Comparison of ENCODE assay signal across 3 fruit fly cellular contexts in genomic region chr2L:19327828-19328227, dm6.
A peak's percentile ranks its signal among the peaks of the same experiment; 100 is the strongest.
TF ChIP-seq lines count a peak whose summit lies in the region.

No protein-coding gene starts in this region.

TF ChIP-seq in whole organism, prepupa, 60 proteins besides CTCF, POLR2A, EP300 and RAD21 (continues in another document):
- TF ChIP-seq Met (GFP tag; optimal IDR thresholded peaks at IDR 0.05; lab: Kevin White, UChicago) (peak; percentile 45), CG16779 (tag; optimal IDR thresholded peaks at IDR 0.05; lab: Kevin White, UChicago) (no peak), CG9139 (GFP tag; optimal IDR thresholded peaks at IDR 0.05; lab: Kevin White, UChicago) (no peak), CG3032 (tag; optimal IDR thresholded peaks at IDR 0.05; lab: Kevin White, UChicago) (peak; percentile 38), dsx (GFP tag; optimal IDR thresholded peaks at IDR 0.05; lab: Kevin White, UChicago; ENCODE audit: poor library complexity, severe bottlenecking) (no peak), Ets96B (tag; optimal IDR thresholded peaks at IDR 0.05; lab: Kevin White, UChicago) (no peak), Eip75B (GFP tag; optimal IDR thresholded peaks at IDR 0.05; lab: Kevin White, UChicago) (peak; percentile 44), Smox (GFP tag; optimal IDR thresholded peaks at IDR 0.05; lab: Kevin White, UChicago) (peak; percentile 42), CG8319 (GFP tag; optimal IDR thresholded peaks at IDR 0.05; lab: Kevin White, UChicago) (no peak), topi (GFP tag; optimal IDR thresholded peaks at IDR 0.05; lab: Kevin White, UChicago) (peak; percentile 41), acj6 (GFP tag; optimal IDR thresholded peaks at IDR 0.05; lab: Kevin White, UChicago) (peak; percentile 12), CG6792 (GFP tag; optimal IDR thresholded peaks at IDR 0.05; lab: Kevin White, UChicago) (no peak), esn (GFP tag; optimal IDR thresholded peaks at IDR 0.05; lab: Kevin White, UChicago) (peak; percentile 39), Gug (GFP tag; IDR thresholded peaks at IDR 0.05; lab: Robert Waterston, UW) (no peak), CG11902 (GFP tag; optimal IDR thresholded peaks at IDR 0.05; lab: Kevin White, UChicago) (no peak), cyc (GFP tag; optimal IDR thresholded peaks at IDR 0.05; lab: Kevin White, UChicago) (peak; percentile 2), ss (GFP tag; optimal IDR thresholded peaks at IDR 0.05; lab: Kevin White, UChicago) (no peak), Hr38 (GFP tag; optimal IDR thresholded peaks at IDR 0.05; lab: Kevin White, UChicago) (no peak), Blimp-1 (GFP tag; optimal IDR thresholded peaks at IDR 0.05; lab: Kevin White, UChicago) (no peak), net (GFP tag; optimal IDR thresholded peaks at IDR 0.05; lab: Kevin White, UChicago) (no peak), OdsH (GFP tag; optimal IDR thresholded peaks at IDR 0.05; lab: Kevin White, UChicago) (peak; percentile 24), Ets21C (GFP tag; optimal IDR thresholded peaks at IDR 0.05; lab: Kevin White, UChicago) (no peak), svp (GFP tag; lab: Kevin White, UChicago) (peak; percentile 73), Eip78C (GFP tag; lab: Kevin White, UChicago) (peak; percentile 86), eg (GFP tag; IDR thresholded peaks at IDR 0.05; lab: Robert Waterston, UW) (no peak), CG1621 (tag; optimal IDR thresholded peaks at IDR 0.05; lab: Kevin White, UChicago) (no peak), CG6163 (GFP tag; IDR thresholded peaks at IDR 0.05; lab: Robert Waterston, UW) (no peak), fd59A (GFP tag; optimal IDR thresholded peaks at IDR 0.05; lab: Kevin White, UChicago) (no peak), fkh (GFP tag; optimal IDR thresholded peaks at IDR 0.05; lab: Kevin White, UChicago) (no peak), CG8119 (GFP tag; IDR thresholded peaks at IDR 0.05; lab: Robert Waterston, UW) (no peak), vri (GFP tag; optimal IDR thresholded peaks at IDR 0.05; lab: Kevin White, UChicago) (no peak), Hr39 (GFP tag; optimal IDR thresholded peaks at IDR 0.05; lab: Kevin White, UChicago) (peak; percentile 34)

TF ChIP-seq in whole organism, pupa, 21 proteins besides CTCF, POLR2A, EP300 and RAD21:
- peak; percentile 52 for TF ChIP-seq CG9948 (tag; optimal IDR thresholded peaks at IDR 0.05; lab: Kevin White, UChicago)
- no peak for TF ChIP-seq D1 (tag; optimal IDR thresholded peaks at IDR 0.05; lab: Kevin White, UChicago)
- no peak for TF ChIP-seq fd96Ca (GFP tag; IDR thresholded peaks at IDR 0.05; lab: Robert Waterston, UW)
- no peak for TF ChIP-seq EcR (GFP tag; optimal IDR thresholded peaks at IDR 0.05; lab: Kevin White, UChicago)
- no peak for TF ChIP-seq rn (GFP tag; IDR thresholded peaks at IDR 0.05; lab: Robert Waterston, UW)
- TF ChIP-seq CG4496 (GFP tag; IDR thresholded peaks at IDR 0.05; lab: Robert Waterston, UW), result no peak
- TF ChIP-seq CG14655 (GFP tag; optimal IDR thresholded peaks at IDR 0.05; lab: Kevin White, UChicago), result peak; percentile 57
- no peak for TF ChIP-seq CG32121 (GFP tag; IDR thresholded peaks at IDR 0.05; lab: Robert Waterston, UW)
- peak; percentile 6 for TF ChIP-seq CG34367 (tag; optimal IDR thresholded peaks at IDR 0.05; lab: Kevin White, UChicago)
- TF ChIP-seq Pif1B (GFP tag; optimal IDR thresholded peaks at IDR 0.05; lab: Kevin White, UChicago), result no peak
- TF ChIP-seq CG17806 (tag; optimal IDR thresholded peaks at IDR 0.05; lab: Kevin White, UChicago), result peak; percentile 25
- TF ChIP-seq Snoo (tag; optimal IDR thresholded peaks at IDR 0.05; lab: Kevin White, UChicago), result no peak
- no peak for TF ChIP-seq Ets98B (GFP tag; IDR thresholded peaks at IDR 0.05; lab: Robert Waterston, UW)
- TF ChIP-seq Pif1A (GFP tag; optimal IDR thresholded peaks at IDR 0.05; lab: Kevin White, UChicago), result no peak
- TF ChIP-seq gl (tag; optimal IDR thresholded peaks at IDR 0.05; lab: Kevin White, UChicago), result no peak
- 0 out of 2 replicates have a peak, but pooled peaks have one; percentile 18 for TF ChIP-seq CG12605 (GFP tag; IDR thresholded peaks at IDR 0.05; lab: Robert Waterston, UW)
- peak; percentile 44 for TF ChIP-seq CG8301 (tag; optimal IDR thresholded peaks at IDR 0.05; lab: Kevin White, UChicago)
- no peak for TF ChIP-seq CG10348 (GFP tag; IDR thresholded peaks at IDR 0.05; lab: Robert Waterston, UW)
- no peak for TF ChIP-seq CG13204 (GFP tag; optimal IDR thresholded peaks at IDR 0.05; lab: Kevin White, UChicago)
- TF ChIP-seq CG8159 (tag; optimal IDR thresholded peaks at IDR 0.05; lab: Kevin White, UChicago), result peak; percentile 44
- TF ChIP-seq CG15710 (tag; optimal IDR thresholded peaks at IDR 0.05; lab: Kevin White, UChicago), result peak; percentile 28

TF ChIP-seq in whole organism, wandering third instar larva, 38 proteins besides CTCF, POLR2A, EP300 and RAD21:
- peak; percentile 4 for TF ChIP-seq fru (GFP tag; optimal IDR thresholded peaks at IDR 0.05; lab: Kevin White, UChicago)
- no peak for TF ChIP-seq dmrt93B (GFP tag; optimal IDR thresholded peaks at IDR 0.05; lab: Kevin White, UChicago)
- no peak for TF ChIP-seq CG32264 (GFP tag; optimal IDR thresholded peaks at IDR 0.05; lab: Kevin White, UChicago)
- TF ChIP-seq h (GFP tag; optimal IDR thresholded peaks at IDR 0.05; lab: Kevin White, UChicago), result peak; percentile 1
- no peak for TF ChIP-seq CG9705 (GFP tag; optimal IDR thresholded peaks at IDR 0.05; lab: Kevin White, UChicago)
- TF ChIP-seq Vsx2 (GFP tag; optimal IDR thresholded peaks at IDR 0.05; lab: Kevin White, UChicago; ENCODE audit: partially characterized antibody), result no peak
- peak; percentile 21 for TF ChIP-seq HLH106 (tag; optimal IDR thresholded peaks at IDR 0.05; lab: Kevin White, UChicago)
- no peak for TF ChIP-seq pan (optimal IDR thresholded peaks at IDR 0.05; lab: Kevin White, UChicago)
- no peak for TF ChIP-seq N (GFP tag; optimal IDR thresholded peaks at IDR 0.05; lab: Kevin White, UChicago)

Comparison
In these comparisons a context has a peak if more than half of its experiments do, and no peak if none do; other contexts are left out.
1. Of the 1 proteins assayed by ChIP-seq in both whole organism, prepupa and whole organism, wandering third instar larva: peak only in whole organism, prepupa: OdsH; only in whole organism, wandering third instar larva: none; in both: none; in neither: 0.